Worm (Caenorhabditis elegans): ENCODE results near the gene sel-7.

DNA sequence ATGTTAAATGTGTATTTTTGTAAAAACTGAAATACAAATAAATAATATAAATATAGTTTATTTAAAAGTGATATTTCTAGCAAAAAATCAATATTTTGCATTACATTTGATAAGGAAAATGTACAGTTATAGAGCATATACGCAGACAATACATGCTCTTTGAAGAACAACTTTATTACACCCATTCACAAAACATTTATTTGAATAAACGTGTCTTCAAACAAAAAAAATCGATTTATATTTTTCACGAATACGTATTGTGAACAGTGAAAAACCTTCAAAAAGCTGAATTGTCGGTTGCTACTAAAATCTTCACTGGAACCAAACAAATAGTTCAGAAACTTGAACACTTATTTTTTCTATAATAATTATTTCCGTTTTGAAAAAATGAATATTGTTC, 7.3 kb upstream of the sel-7 start, which contains the start of gene K04G11.3:
- TF ChIP-seq sea-1 (GFP tag; conservative IDR thresholded peaks at IDR 0.05): no peak
- TF ChIP-seq ama-1 (optimal IDR thresholded peaks at IDR 0.05): no peak
- no peak for TF ChIP-seq B0310.2 (tag; optimal IDR thresholded peaks at IDR 0.05)
- TF ChIP-seq hmg-4 (GFP tag; optimal IDR thresholded peaks at IDR 0.05): no peak
- TF ChIP-seq pes-1 (GFP tag; IDR thresholded peaks at IDR 0.05): no peak
- TF ChIP-seq flt-1 (GFP tag; IDR thresholded peaks at IDR 0.05): no peak
- no peak for TF ChIP-seq hmbx-1 (tag; optimal IDR thresholded peaks at IDR 0.05)
- no peak for TF ChIP-seq tbx-11 (GFP tag; IDR thresholded peaks at IDR 0.05)
- TF ChIP-seq ets-7 (tag; optimal IDR thresholded peaks at IDR 0.05): no peak
- TF ChIP-seq tra-4 (tag; optimal IDR thresholded peaks at IDR 0.05): no peak
